Fruit fly (Drosophila melanogaster) whole organism, adult: Measurements from ENCODE around the gene Itgbn.

Source experiments
- CG11617 ChIP-seq: fragments of 200-800 bp; sonication (Bioruptor generic); optimal IDR thresholded peaks from 2 replicates; lab custom pipeline; 2017; ENCODE audit warnings: mild to moderate bottlenecking, missing biosample characterization, missing genetic modification reagents, missing genetic modification characterization
- CG12768 ChIP-seq: fragments of 200-800 bp; sonication (Bioruptor generic); optimal IDR thresholded peaks from 2 replicates; lab custom pipeline; 2017; ENCODE audit warnings: missing biosample characterization, missing genetic modification characterization, mild to moderate bottlenecking, moderate library complexity, missing genetic modification reagents
- CG14711 ChIP-seq: fragments of 200-800 bp; sonication (Bioruptor generic); optimal IDR thresholded peaks from 2 replicates; lab custom pipeline; 2018; ENCODE audit warnings: missing biosample characterization, mild to moderate bottlenecking, missing genetic modification characterization, moderate library complexity
- CG1620 ChIP-seq: fragments of 200-800 bp; sonication (Bioruptor generic); optimal IDR thresholded peaks from 2 replicates; lab custom pipeline; 2016; ENCODE audit warnings: missing biosample characterization, missing genetic modification characterization
- CG33017 ChIP-seq: fragments of 200-800 bp; sonication (Bioruptor generic); optimal IDR thresholded peaks from 2 replicates; lab custom pipeline; 2018; ENCODE audit warnings: missing biosample characterization, mild to moderate bottlenecking, missing genetic modification characterization, moderate library complexity
- CG5204 ChIP-seq: fragments of 200-800 bp; sonication (Bioruptor generic); optimal IDR thresholded peaks from 2 replicates; lab custom pipeline; 2016; ENCODE audit warnings: missing biosample characterization, missing genetic modification characterization
- CG7045 ChIP-seq: fragments of 200-800 bp; sonication (Bioruptor generic); optimal IDR thresholded peaks from 2 replicates; lab custom pipeline; 2017; ENCODE audit warnings: missing biosample characterization, mild to moderate bottlenecking, missing genetic modification characterization
- CG7101 ChIP-seq: fragments of 200-800 bp; sonication (Bioruptor generic); optimal IDR thresholded peaks from 2 replicates; lab custom pipeline; 2018; ENCODE audit warnings: missing biosample characterization, mild to moderate bottlenecking, missing genetic modification characterization, moderate library complexity
- Clk ChIP-seq: fragments of 200-800 bp; sonication (Bioruptor generic); optimal IDR thresholded peaks from 2 replicates; lab custom pipeline; 2017; ENCODE audit warnings: missing biosample characterization, missing genetic modification characterization
- Crg-1 ChIP-seq: fragments of 200-800 bp; sonication (Bioruptor generic); optimal IDR thresholded peaks from 2 replicates; lab custom pipeline; 2016; ENCODE audit warnings: missing biosample characterization, missing genetic modification characterization
- Hr96 ChIP-seq: fragments of 200-800 bp; sonication (Bioruptor generic); optimal IDR thresholded peaks from 2 replicates; lab custom pipeline; 2016; ENCODE audit warnings: missing biosample characterization, missing genetic modification characterization
- Mnt ChIP-seq: fragments of 200-800 bp; sonication (Bioruptor generic); optimal IDR thresholded peaks from 2 replicates; lab custom pipeline; 2016; ENCODE audit warnings: missing biosample characterization, mild to moderate bottlenecking, missing genetic modification characterization
- bab1 ChIP-seq: fragments of 200-800 bp; sonication (Bioruptor generic); optimal IDR thresholded peaks from 3 replicates; lab custom pipeline; 2019; ENCODE audit warnings: missing biosample characterization, mild to moderate bottlenecking, missing genetic modification characterization, moderate library complexity
- cic ChIP-seq: fragments of 200-800 bp; sonication (Bioruptor generic); optimal IDR thresholded peaks from 2 replicates; lab custom pipeline; 2017; ENCODE audit warnings: missing biosample characterization, mild to moderate bottlenecking, missing genetic modification characterization, moderate library complexity
- cnc ChIP-seq, 2 experiments: fragments of >200 bp; optimal IDR thresholded peaks; 2 replicates each; lab custom pipeline; 2017
- kay ChIP-seq: fragments of 200-800 bp; sonication (Bioruptor generic); peaks from one replicate; lab custom pipeline; 2016; ENCODE audit warnings: missing biosample characterization, missing genetic modification characterization, borderline replicate concordance
- ovo ChIP-seq: fragments of 200-800 bp; sonication (Bioruptor generic); optimal IDR thresholded peaks from 2 replicates; lab custom pipeline; 2016; ENCODE audit warnings: missing biosample characterization, missing genetic modification characterization
- pad ChIP-seq: fragments of 200-800 bp; sonication (Bioruptor generic); optimal IDR thresholded peaks from 3 replicates; lab custom pipeline; 2017; ENCODE audit warnings: missing biosample characterization, missing genetic modification characterization, mild to moderate bottlenecking, moderate library complexity, missing genetic modification reagents
- tj ChIP-seq: fragments of 200-800 bp; sonication (Bioruptor generic); optimal IDR thresholded peaks from 3 replicates; lab custom pipeline; 2017; ENCODE audit warnings: missing biosample characterization, mild to moderate bottlenecking, missing genetic modification characterization, moderate library complexity
- toe ChIP-seq: fragments of 200-800 bp; sonication (Bioruptor generic); optimal IDR thresholded peaks from 2 replicates; lab custom pipeline; 2016; ENCODE audit warnings: missing biosample characterization, missing genetic modification characterization

Gene Itgbn

DNA sequence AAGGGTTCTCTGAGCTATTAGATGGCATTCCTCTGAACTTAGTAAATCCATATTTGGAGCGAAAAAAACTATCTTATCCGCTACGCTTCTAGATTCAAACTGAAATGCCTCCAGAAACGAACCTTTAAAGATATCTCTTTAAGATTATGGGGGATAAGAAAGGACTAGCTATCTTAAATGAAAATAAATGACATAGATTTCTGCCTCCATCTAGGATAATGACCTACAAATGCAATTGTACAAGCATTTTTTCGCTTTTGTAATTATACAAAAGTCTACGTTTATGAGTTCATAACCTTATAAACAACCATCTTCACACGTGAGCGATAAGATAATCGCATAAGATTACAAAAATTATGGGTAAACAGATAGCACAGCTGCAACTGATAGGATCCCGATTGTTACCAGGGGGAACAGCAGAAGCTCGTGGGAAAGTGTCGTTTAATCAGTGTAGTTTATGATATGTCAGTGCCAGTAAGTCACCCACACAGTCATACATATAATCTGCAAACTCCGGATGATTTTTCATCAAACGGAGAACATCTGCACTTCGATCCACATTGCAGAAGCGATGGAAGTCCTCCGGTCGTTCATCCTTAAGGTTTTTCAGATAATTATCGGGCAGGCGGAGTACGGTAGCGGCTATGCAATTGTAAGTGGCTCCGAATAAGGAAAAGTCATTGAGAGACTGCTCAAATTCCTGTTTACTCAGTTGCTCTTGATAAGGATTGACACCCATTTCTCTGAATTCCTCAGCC, 29.8 kb downstream of the Itgbn start, which contains the start of gene CG33511:
TSS of gene CG33511 (minus strand) at position 51 of the 758 bp plus-strand sequence.
- TF ChIP-seq CG12768 (GFP tag; lab: Kevin White, UChicago) (no peak), CG7101 (tag; lab: Kevin White, UChicago) (no peak), CG7045 (GFP tag; lab: Kevin White, UChicago) (no peak), cic (GFP tag; lab: Kevin White, UChicago) (peak; percentile 79)

DNA sequence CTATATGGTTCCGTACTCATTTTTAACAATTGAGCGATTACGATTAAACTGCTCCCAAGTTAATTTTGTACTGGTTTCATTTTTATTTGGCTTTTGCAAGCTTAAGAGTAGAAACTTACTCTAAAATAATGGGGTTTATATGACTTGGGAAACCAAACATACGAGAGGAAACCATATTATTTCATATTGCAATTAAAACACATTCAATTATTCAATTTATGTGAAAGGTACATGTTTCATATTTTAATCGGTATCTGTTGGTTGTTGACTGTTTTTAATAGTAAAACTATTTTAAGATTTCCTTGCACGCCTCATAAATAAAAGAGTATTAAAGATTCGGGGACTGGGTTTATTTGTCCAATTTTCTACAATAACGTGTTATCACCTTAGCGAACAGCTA, 31.4 kb downstream of the Itgbn start, which contains the start of gene CG33510:
TSS of gene CG33510 (minus strand) at position 59 of the 400 bp plus-strand sequence.
- TF ChIP-seq CG14711 (peak; percentile 6), cic (GFP tag; lab: Kevin White, UChicago) (peak; percentile 8), tj (GFP tag; lab: Kevin White, UChicago) (no peak), CG11617 (GFP tag; lab: Kevin White, UChicago) (peak; percentile 24)

DNA sequence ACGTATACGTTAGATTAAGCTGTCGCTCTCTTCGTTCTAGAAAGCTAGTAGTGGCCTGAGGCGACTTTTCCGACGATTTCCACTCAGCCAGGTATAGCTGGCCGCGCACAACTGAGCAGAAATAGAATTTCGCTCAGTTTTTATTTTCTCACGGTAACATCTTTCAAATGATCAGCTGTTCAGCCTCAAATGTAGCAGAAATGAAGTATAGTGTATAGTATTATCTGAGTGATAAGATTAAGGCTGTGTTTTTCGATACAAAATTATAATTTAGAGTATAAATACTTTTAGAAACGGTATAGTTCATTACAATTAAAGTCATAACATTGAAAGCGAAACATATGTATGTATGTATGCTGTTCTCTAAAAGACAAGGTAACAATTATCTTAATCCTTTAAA, 33.6 kb downstream of the Itgbn start, which contains the start of gene CG33509:
TSS of gene CG33509 (minus strand) at position 101 of the 400 bp plus-strand sequence.
- no peak for TF ChIP-seq kay (GFP tag; lab: Kevin White, UChicago)
- no peak for TF ChIP-seq cnc (optimal IDR thresholded peaks at IDR 0.05; lab: Kevin White, UChicago)
- TF ChIP-seq cic (GFP tag; lab: Kevin White, UChicago) = no peak
- no peak for TF ChIP-seq Crg-1 (GFP tag; lab: Kevin White, UChicago)
- TF ChIP-seq CG33017 (tag; lab: Kevin White, UChicago) = no peak
- TF ChIP-seq toe (GFP tag; lab: Kevin White, UChicago) = no peak
- TF ChIP-seq CG7101 (tag; lab: Kevin White, UChicago) = no peak
- TF ChIP-seq CG1620 (GFP tag; lab: Kevin White, UChicago) = no peak
- no peak for TF ChIP-seq CG7045 (GFP tag; lab: Kevin White, UChicago)
- TF ChIP-seq Hr96 (GFP tag; lab: Kevin White, UChicago) = no peak
- no peak for TF ChIP-seq bab1 (GFP tag; lab: Kevin White, UChicago)
- no peak for TF ChIP-seq CG12768 (GFP tag; lab: Kevin White, UChicago)
- TF ChIP-seq pad (GFP tag; lab: Kevin White, UChicago) = no peak
- TF ChIP-seq CG5204 (GFP tag; lab: Kevin White, UChicago) = no peak
- no peak for TF ChIP-seq CG14711

DNA sequence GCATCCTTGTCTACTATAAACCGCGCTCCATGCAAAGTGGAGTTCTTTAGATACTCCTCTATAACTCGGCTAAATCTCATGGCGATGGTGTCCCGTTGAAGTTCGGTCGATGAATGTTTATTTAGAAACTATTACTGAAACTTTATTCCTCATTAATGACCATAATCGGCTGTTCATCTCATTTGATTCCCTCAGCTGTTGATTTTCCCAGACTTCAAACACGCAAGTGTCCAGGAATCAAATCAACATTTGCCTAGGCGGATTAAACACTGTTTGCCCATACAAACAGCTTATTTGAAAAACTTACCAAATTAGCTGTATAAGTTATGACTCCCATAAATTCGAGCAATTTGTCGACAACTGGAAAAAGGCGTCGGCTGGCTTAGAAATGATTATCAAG, 35.8 kb downstream of the Itgbn start, which contains the start of gene ppk13:
TSS of gene ppk13 (minus strand) at position 101 of the 400 bp plus-strand sequence.
- TF ChIP-seq ovo (no peak), kay (GFP tag; lab: Kevin White, UChicago) (peak; percentile 15)

DNA sequence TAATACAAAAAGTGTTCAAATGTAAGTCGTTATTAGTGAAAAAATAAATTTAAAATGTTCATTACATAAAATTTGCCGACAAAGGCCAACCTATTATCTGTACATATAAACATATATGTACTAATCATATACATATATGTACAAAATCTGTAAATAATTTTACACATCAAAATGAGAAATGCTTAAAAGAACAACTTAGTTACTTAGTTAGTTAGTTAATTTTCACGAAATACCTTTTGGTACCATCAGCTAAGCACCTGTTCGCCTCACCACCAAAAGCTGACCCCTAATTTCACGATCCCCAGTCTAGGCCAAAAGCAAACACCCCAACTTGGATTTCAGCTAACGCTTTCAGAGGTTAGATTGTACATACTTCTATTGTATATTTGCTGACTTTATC, 36.2 kb downstream of the Itgbn start, which contains the start of gene CG9259:
TSS of gene CG9259 (plus strand) at position 301 of the 400 bp plus-strand sequence.
- TF ChIP-seq kay (GFP tag; lab: Kevin White, UChicago) = no peak
- TF ChIP-seq Clk (GFP tag; lab: Kevin White, UChicago) = no peak
- no peak for TF ChIP-seq CG7101 (tag; lab: Kevin White, UChicago)
- TF ChIP-seq tj (GFP tag; lab: Kevin White, UChicago) = no peak
- TF ChIP-seq CG7045 (GFP tag; lab: Kevin White, UChicago) = no peak
- no peak for TF ChIP-seq Hr96 (GFP tag; lab: Kevin White, UChicago)
- TF ChIP-seq pad (GFP tag; lab: Kevin White, UChicago) = no peak
- no peak for TF ChIP-seq Crg-1 (GFP tag; lab: Kevin White, UChicago)
- no peak for TF ChIP-seq bab1 (GFP tag; lab: Kevin White, UChicago)
- TF ChIP-seq CG1620 (GFP tag; lab: Kevin White, UChicago) = no peak
- TF ChIP-seq CG11617 (GFP tag; lab: Kevin White, UChicago) = no peak
- TF ChIP-seq CG14711 = no peak
- TF ChIP-seq ovo = no peak

DNA sequence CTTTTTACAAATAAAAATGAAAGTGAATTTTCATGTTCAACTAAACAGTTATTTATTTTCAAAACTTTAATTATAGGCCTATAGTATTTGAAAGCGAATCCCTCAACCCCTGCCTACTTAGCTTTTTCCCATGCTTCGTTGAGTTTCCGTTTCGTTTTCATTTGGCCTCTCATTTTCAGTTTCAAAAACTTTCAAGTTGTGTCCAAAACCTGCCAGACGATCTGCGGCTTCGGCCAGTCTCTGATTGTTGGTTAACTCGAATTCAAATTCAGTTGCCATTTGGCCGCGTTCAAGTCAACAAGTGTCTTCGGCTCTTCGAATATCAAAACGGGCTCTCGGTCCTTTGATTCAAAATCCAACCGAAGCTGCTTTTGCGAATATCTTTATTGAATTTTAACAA, 38.1 kb downstream of the Itgbn start, which contains the start of gene CG14397:
TSS of gene CG14397 (plus strand) at position 270 of the 400 bp plus-strand sequence.
- no peak for TF ChIP-seq ovo
- TF ChIP-seq CG1620 (GFP tag; lab: Kevin White, UChicago) = no peak
- TF ChIP-seq CG33017 (tag; lab: Kevin White, UChicago) = no peak
- TF ChIP-seq CG11617 (GFP tag; lab: Kevin White, UChicago) = no peak
- TF ChIP-seq Clk (GFP tag; lab: Kevin White, UChicago) = no peak
- TF ChIP-seq bab1 (GFP tag; lab: Kevin White, UChicago) = no peak
- no peak for TF ChIP-seq toe (GFP tag; lab: Kevin White, UChicago)
- TF ChIP-seq Mnt (GFP tag; lab: Kevin White, UChicago) = no peak
- TF ChIP-seq CG14711 = no peak
- TF ChIP-seq Crg-1 (GFP tag; lab: Kevin White, UChicago) = no peak
- no peak for TF ChIP-seq CG12768 (GFP tag; lab: Kevin White, UChicago)
- no peak for TF ChIP-seq pad (GFP tag; lab: Kevin White, UChicago)
- TF ChIP-seq CG7101 (tag; lab: Kevin White, UChicago) = no peak
- TF ChIP-seq cic (GFP tag; lab: Kevin White, UChicago) = no peak
- TF ChIP-seq kay (GFP tag; lab: Kevin White, UChicago) = no peak
- no peak for TF ChIP-seq tj (GFP tag; lab: Kevin White, UChicago)
- TF ChIP-seq Hr96 (GFP tag; lab: Kevin White, UChicago) = no peak
